Fruit fly (Drosophila melanogaster) whole organism, embryonic: Measurements from ENCODE around the gene Pgant35A.
A peak's percentile ranks its signal among the peaks of the same experiment; 100 is the strongest.

Experiments used
- Asciz ChIP-seq: fragments of 200-800 bp; sonication (Bioruptor generic); optimal IDR thresholded peaks from 2 replicates; lab custom pipeline; 2017; ENCODE audit warnings: missing biosample characterization, mild to moderate bottlenecking, missing genetic modification characterization, missing genetic modification reagents
- B-H2 ChIP-seq: fragments of 200-800 bp; sonication (Bioruptor generic); optimal IDR thresholded peaks from 2 replicates; lab custom pipeline; 2018; ENCODE audit warnings: missing biosample characterization, mild to moderate bottlenecking, missing genetic modification characterization
- BEAF-32 ChIP-seq: fragments of 200-800 bp; sonication (Bioruptor generic); optimal IDR thresholded peaks from 3 replicates; lab custom pipeline; 2017; ENCODE audit warnings: missing biosample characterization, missing genetic modification characterization, mild to moderate bottlenecking, moderate library complexity, missing genetic modification reagents
- BtbVII ChIP-seq: fragments of 200-800 bp; sonication (Bioruptor generic); optimal IDR thresholded peaks from 3 replicates; lab custom pipeline; 2017; ENCODE audit warnings: missing biosample characterization, mild to moderate bottlenecking, missing genetic modification characterization
- CG10209 ChIP-seq: fragments of 200-800 bp; sonication (Bioruptor generic); optimal IDR thresholded peaks from 3 replicates; lab custom pipeline; 2017; ENCODE audit warnings: missing biosample characterization, mild to moderate bottlenecking, missing genetic modification characterization, missing genetic modification reagents
- CG10274 ChIP-seq: fragments of 200-800 bp; sonication (Bioruptor generic); optimal IDR thresholded peaks from 3 replicates; lab custom pipeline; 2017; ENCODE audit warnings: missing biosample characterization, mild to moderate bottlenecking, missing genetic modification characterization
- CG12071 ChIP-seq: fragments of 200-800 bp; sonication (Bioruptor generic); optimal IDR thresholded peaks from 3 replicates; lab custom pipeline; 2018; ENCODE audit warnings: missing biosample characterization, mild to moderate bottlenecking, missing genetic modification characterization
- CG12236 ChIP-seq: fragments of 200-800 bp; sonication (Bioruptor generic); optimal IDR thresholded peaks from 2 replicates; lab custom pipeline; 2016; ENCODE audit warnings: missing biosample characterization, missing genetic modification characterization
- CG13287 ChIP-seq: fragments of 200-800 bp; sonication (Bioruptor generic); IDR thresholded peaks from 2 replicates; pipeline ENCODE4 v1.3.6; 2022; ENCODE audit warnings: missing biosample characterization, missing genetic modification characterization; ENCODE audit not compliant: partially characterized antibody
- CG13296 ChIP-seq: fragments of 200-800 bp; sonication (Bioruptor generic); optimal IDR thresholded peaks from 3 replicates; lab custom pipeline; 2018; ENCODE audit warnings: missing biosample characterization, mild to moderate bottlenecking, missing genetic modification characterization
- CG14860 ChIP-seq: fragments of 200-800 bp; sonication (Bioruptor generic); IDR thresholded peaks from 3 replicates; pipeline ENCODE4 v1.3.6; 2022; ENCODE audit warnings: missing biosample characterization, missing genetic modification characterization; ENCODE audit not compliant: partially characterized antibody
- CG1603 ChIP-seq: fragments of 200-800 bp; sonication (Bioruptor generic); optimal IDR thresholded peaks from 2 replicates; lab custom pipeline; 2019; ENCODE audit warnings: missing biosample characterization, mild to moderate bottlenecking, missing genetic modification characterization, moderate library complexity
- CG16779 ChIP-seq: fragments of 200-800 bp; sonication (Bioruptor generic); IDR thresholded peaks from 2 replicates; pipeline ENCODE4 v1.3.6; 2022; ENCODE audit warnings: missing biosample characterization, missing genetic modification characterization
- CG16813 ChIP-seq: fragments of 200-800 bp; sonication (Bioruptor generic); IDR thresholded peaks from 3 replicates; pipeline ENCODE4 v1.3.6; 2022; ENCODE audit warnings: missing biosample characterization, missing genetic modification characterization; ENCODE audit not compliant: partially characterized antibody
- CG17568 ChIP-seq: fragments of 200-800 bp; sonication (Bioruptor generic); optimal IDR thresholded peaks from 2 replicates; lab custom pipeline; 2018; ENCODE audit warnings: missing biosample characterization, mild to moderate bottlenecking, missing genetic modification characterization, moderate library complexity
- CG18764 ChIP-seq: fragments of 200-800 bp; sonication (Bioruptor generic); optimal IDR thresholded peaks from 3 replicates; lab custom pipeline; 2016; ENCODE audit warnings: missing biosample characterization, missing genetic modification characterization
- CG2120 ChIP-seq: fragments of 200-800 bp; sonication (Bioruptor generic); optimal IDR thresholded peaks from 3 replicates; lab custom pipeline; 2016; ENCODE audit warnings: missing biosample characterization, missing genetic modification characterization
- CG2678 ChIP-seq: fragments of 200-800 bp; sonication (Bioruptor generic); optimal IDR thresholded peaks from 3 replicates; lab custom pipeline; 2019; ENCODE audit warnings: missing biosample characterization, mild to moderate bottlenecking, missing genetic modification characterization, moderate library complexity
- CG32532 ChIP-seq: fragments of 200-800 bp; sonication (Bioruptor generic); IDR thresholded peaks from 2 replicates; pipeline ENCODE4 v1.3.6; 2022; ENCODE audit warnings: missing biosample characterization, missing genetic modification characterization
- CG3281 ChIP-seq: fragments of 200-800 bp; sonication (Bioruptor generic); optimal IDR thresholded peaks from 3 replicates; lab custom pipeline; 2017; ENCODE audit warnings: missing biosample characterization, mild to moderate bottlenecking, missing genetic modification characterization
- CG33213 ChIP-seq: fragments of 200-800 bp; sonication (Bioruptor generic); optimal IDR thresholded peaks from 3 replicates; lab custom pipeline; 2016; ENCODE audit warnings: missing biosample characterization, missing genetic modification characterization
- CG6254 ChIP-seq: fragments of 200-800 bp; sonication (Bioruptor generic); optimal IDR thresholded peaks from 3 replicates; lab custom pipeline; 2017; ENCODE audit warnings: mild to moderate bottlenecking, missing biosample characterization, missing genetic modification reagents, missing genetic modification characterization
- CG7786 ChIP-seq: fragments of 200-800 bp; sonication (Bioruptor generic); optimal IDR thresholded peaks from 2 replicates; lab custom pipeline; 2016; ENCODE audit warnings: missing biosample characterization, missing genetic modification characterization
- CG8388 ChIP-seq: fragments of 200-800 bp; sonication (Bioruptor generic); optimal IDR thresholded peaks from 2 replicates; lab custom pipeline; 2019; ENCODE audit warnings: missing biosample characterization, mild to moderate bottlenecking, missing genetic modification characterization, moderate library complexity
- Ets97D ChIP-seq: fragments of 200-800 bp; sonication (Bioruptor generic); optimal IDR thresholded peaks from 3 replicates; lab custom pipeline; 2016; ENCODE audit warnings: missing biosample characterization, missing genetic modification characterization
- Gsc ChIP-seq: fragments of 200-800 bp; sonication (Bioruptor generic); IDR thresholded peaks from 2 replicates; pipeline ENCODE4 v1.3.6; 2022; ENCODE audit warnings: missing biosample characterization, missing genetic modification characterization
- HLH4C ChIP-seq: fragments of 200-800 bp; sonication (Bioruptor generic); IDR thresholded peaks from 3 replicates; pipeline ENCODE4 v1.3.6; 2022; ENCODE audit warnings: missing biosample characterization, missing genetic modification characterization; ENCODE audit not compliant: partially characterized antibody
- Hey ChIP-seq: fragments of 200-800 bp; sonication (Bioruptor generic); optimal IDR thresholded peaks from 3 replicates; lab custom pipeline; 2018; ENCODE audit warnings: missing biosample characterization, mild to moderate bottlenecking, missing genetic modification characterization
- HmgZ ChIP-seq: fragments of 200-800 bp; sonication (Bioruptor generic); optimal IDR thresholded peaks from 2 replicates; lab custom pipeline; 2018; ENCODE audit warnings: missing biosample characterization, mild to moderate bottlenecking, missing genetic modification characterization
- Jarid2 ChIP-seq: fragments of 200-800 bp; sonication (Bioruptor generic); optimal IDR thresholded peaks from 3 replicates; lab custom pipeline; 2017; ENCODE audit warnings: mild to moderate bottlenecking, missing biosample characterization, missing genetic modification reagents, missing genetic modification characterization
- MESR4 ChIP-seq: fragments of 200-800 bp; sonication (Bioruptor generic); optimal IDR thresholded peaks from 2 replicates; lab custom pipeline; 2018; ENCODE audit warnings: missing biosample characterization, mild to moderate bottlenecking, missing genetic modification characterization, moderate library complexity
- Med ChIP-seq: fragments of 200-800 bp; sonication (Bioruptor generic); peaks from one replicate; lab custom pipeline; 2016; ENCODE audit warnings: missing biosample characterization, missing genetic modification characterization, mild to moderate bottlenecking, inconsistent platforms, moderate library complexity
- NC2β ChIP-seq: fragments of 200-800 bp; sonication (Bioruptor generic); optimal IDR thresholded peaks from 2 replicates; lab custom pipeline; 2016; ENCODE audit warnings: missing biosample characterization, missing genetic modification characterization
- Ravus ChIP-seq: fragments of 200-800 bp; sonication (Bioruptor generic); IDR thresholded peaks from 2 replicates; pipeline ENCODE4 v1.3.6; 2022; ENCODE audit warnings: missing biosample characterization, missing genetic modification characterization
- Vsx1 ChIP-seq: fragments of 200-800 bp; sonication (Bioruptor generic); optimal IDR thresholded peaks from 2 replicates; lab custom pipeline; 2017; ENCODE audit warnings: missing biosample characterization, mild to moderate bottlenecking, missing genetic modification characterization, missing genetic modification reagents
- caup ChIP-seq: fragments of 200-800 bp; sonication (Bioruptor generic); optimal IDR thresholded peaks from 3 replicates; lab custom pipeline; 2017; ENCODE audit warnings: missing biosample characterization, mild to moderate bottlenecking, missing genetic modification characterization, moderate library complexity; ENCODE audit not compliant: severe bottlenecking
- fd3F ChIP-seq: fragments of 200-800 bp; sonication (Bioruptor generic); optimal IDR thresholded peaks from 2 replicates; lab custom pipeline; 2018; ENCODE audit warnings: missing biosample characterization, mild to moderate bottlenecking, missing genetic modification characterization, moderate library complexity
- grau ChIP-seq: fragments of 200-800 bp; optimal IDR thresholded peaks from 3 replicates; lab custom pipeline; 2019; ENCODE audit warnings: missing biosample characterization, mild to moderate bottlenecking, missing genetic modification characterization, moderate library complexity
- ham ChIP-seq: fragments of 200-800 bp; sonication (Bioruptor generic); IDR thresholded peaks from 2 replicates; pipeline ENCODE4 v1.3.6; 2022; ENCODE audit warnings: missing biosample characterization, missing genetic modification characterization
- lab ChIP-seq: fragments of 200-800 bp; sonication (Bioruptor generic); optimal IDR thresholded peaks from 3 replicates; lab custom pipeline; 2017; ENCODE audit warnings: missing biosample characterization, missing genetic modification characterization, mild to moderate bottlenecking, moderate library complexity, missing genetic modification reagents
- nerfin-1 ChIP-seq: fragments of 200-800 bp; sonication (Bioruptor generic); optimal IDR thresholded peaks from 3 replicates; lab custom pipeline; 2019; ENCODE audit warnings: missing biosample characterization, mild to moderate bottlenecking, missing genetic modification characterization, moderate library complexity
- nmo ChIP-seq: fragments of 200-800 bp; sonication (Bioruptor generic); optimal IDR thresholded peaks from 2 replicates; lab custom pipeline; 2018; ENCODE audit warnings: missing biosample characterization, mild to moderate bottlenecking, missing genetic modification characterization, moderate library complexity
- onecut ChIP-seq: fragments of 200-800 bp; sonication (Bioruptor generic); IDR thresholded peaks from 2 replicates; pipeline ENCODE4 v1.3.6; 2022; ENCODE audit warnings: missing biosample characterization, missing genetic modification characterization
- row ChIP-seq: fragments of 200-800 bp; sonication (Bioruptor generic); IDR thresholded peaks from 3 replicates; pipeline ENCODE4 v1.3.6; 2022; ENCODE audit warnings: missing biosample characterization, missing genetic modification characterization
- sens ChIP-seq: fragments of 200-800 bp; sonication (Bioruptor generic); peaks from one replicate; lab custom pipeline; 2016; ENCODE audit warnings: missing biosample characterization, missing genetic modification characterization
- tio ChIP-seq: fragments of 200-800 bp; sonication (Bioruptor generic); optimal IDR thresholded peaks from 2 replicates; lab custom pipeline; 2017; ENCODE audit warnings: missing biosample characterization, missing genetic modification characterization, inconsistent platforms
- trem ChIP-seq: fragments of 200-800 bp; optimal IDR thresholded peaks from 3 replicates; lab custom pipeline; 2019; ENCODE audit warnings: missing biosample characterization, mild to moderate bottlenecking, missing genetic modification characterization, moderate library complexity

Pgant35A gene

dm6 chr2L:14403568-14403967, 44.5 kb downstream of the Pgant35A start (continued):
- TF ChIP-seq Ravus (GFP tag; lab: Robert Waterston, UW) (no peak), tio (no peak), Hey (tag; lab: Kevin White, UChicago) (peak; percentile 56)

- TF ChIP-seq fd3F (GFP tag; lab: Kevin White, UChicago) (no peak), B-H2 (no peak), CG10274 (GFP tag; lab: Kevin White, UChicago) (no peak), caup (GFP tag; lab: Kevin White, UChicago) (no peak), CG18764 (GFP tag; lab: Kevin White, UChicago) (no peak), CG13287 (GFP tag; lab: Robert Waterston, UW) (no peak), NC2β (GFP tag; lab: Kevin White, UChicago) (no peak), Jarid2 (GFP tag; lab: Kevin White, UChicago) (peak; percentile 1), sens (peak; percentile 70), Med (GFP tag; lab: Kevin White, UChicago) (peak; percentile 50), Gsc (GFP tag; lab: Robert Waterston, UW) (no peak), CG12071 (peak; percentile 54), grau (peak; percentile 4), CG16813 (GFP tag; lab: Robert Waterston, UW) (no peak), CG16779 (no peak), CG13296 (GFP tag; lab: Kevin White, UChicago) (peak; percentile 19), HLH4C (GFP tag; lab: Robert Waterston, UW) (no peak), CG1603 (tag; lab: Kevin White, UChicago) (peak; percentile 14), MESR4 (GFP tag; lab: Kevin White, UChicago) (no peak), Ets97D (GFP tag; lab: Kevin White, UChicago) (no peak), nmo (no peak), Asciz (GFP tag; lab: Kevin White, UChicago) (peak; percentile 42), CG32532 (GFP tag; lab: Robert Waterston, UW) (peak; percentile 8; the same call in 1 of the 2 replicates), row (GFP tag; lab: Robert Waterston, UW) (no peak), BtbVII (peak; percentile 31), CG7786 (GFP tag; lab: Kevin White, UChicago) (no peak), CG2120 (no peak), lab (no peak), CG10209 (no peak), CG2678 (tag; lab: Kevin White, UChicago) (peak; percentile 69), nerfin-1 (tag; lab: Kevin White, UChicago) (peak; percentile 10), CG17568 (GFP tag; lab: Kevin White, UChicago) (peak; percentile 2), HmgZ (no peak), CG8388 (GFP tag; lab: Kevin White, UChicago) (peak; percentile 50), CG33213 (GFP tag; lab: Kevin White, UChicago) (no peak), trem (peak; percentile 34), BEAF-32 (GFP tag; lab: Kevin White, UChicago) (no peak), onecut (0 out of 2 replicates have a peak, but pooled peaks have one; percentile 3), CG3281 (GFP tag; lab: Kevin White, UChicago) (peak; percentile 14), CG14860 (GFP tag; lab: Robert Waterston, UW) (no peak), ham (GFP tag; lab: Robert Waterston, UW) (no peak), Vsx1 (GFP tag; lab: Kevin White, UChicago) (peak; percentile 84), CG6254 (peak; percentile 65), CG12236 (GFP tag; lab: Kevin White, UChicago) (no peak)
Measured at dm6 chr2L:14404744-14405449, 45.8 kb downstream of the Pgant35A start.
